Fruit fly (Drosophila melanogaster): ENCODE results near the gene Mgat2.

Gene Mgat2

DNA sequence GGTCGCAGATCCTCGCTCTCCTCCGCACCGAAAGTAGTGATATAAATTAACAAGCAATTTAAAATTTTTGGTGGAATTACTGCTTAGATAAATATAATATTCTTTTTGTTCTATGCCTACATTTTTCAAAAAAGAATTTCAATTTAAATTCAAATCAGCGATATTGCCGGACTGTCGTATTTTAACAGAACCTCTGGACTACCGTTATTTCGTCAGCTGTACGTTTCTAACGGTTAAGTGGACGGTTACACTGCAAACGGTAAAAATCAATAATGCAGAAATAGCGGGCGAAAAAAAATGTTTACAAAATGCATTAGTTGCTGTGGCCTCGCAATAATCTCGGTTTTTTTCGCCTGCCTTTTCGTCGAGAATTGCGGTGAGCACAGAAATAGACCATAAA lies 21.7 kb downstream of the Mgat2 start, which contains the start of gene Tace:
Gene Tace (plus strand): TSS at position 245 of the 400 bp plus-strand sequence.
- TF ChIP-seq chinmo (GFP tag; IDR thresholded peaks at IDR 0.05; ENCODE audit: partially characterized antibody) (0 out of 4 replicates have a peak, but pooled peaks have one; percentile 20), CG10462 (GFP tag; optimal IDR thresholded peaks at IDR 0.05) (peak; percentile 95), gfzf (GFP tag; optimal IDR thresholded peaks at IDR 0.05) (peak; percentile 67), cg (GFP tag; optimal IDR thresholded peaks at IDR 0.05) (no peak), CG1603 (tag; optimal IDR thresholded peaks at IDR 0.05) (peak; percentile 16), onecut (GFP tag; IDR thresholded peaks at IDR 0.05) (peak; percentile 100), CG9797 (GFP tag; optimal IDR thresholded peaks at IDR 0.05) (peak; percentile 15), Trl (optimal IDR thresholded peaks at IDR 0.05) (no peak), Trl (GFP tag; optimal IDR thresholded peaks at IDR 0.05) (no peak), E2f2 (GFP tag; IDR thresholded peaks at IDR 0.05) (peak; percentile 68), CG9437 (GFP tag; optimal IDR thresholded peaks at IDR 0.05) (no peak), Elba2 (GFP tag; optimal IDR thresholded peaks at IDR 0.05) (peak; percentile 85), nerfin-1 (tag; optimal IDR thresholded peaks at IDR 0.05) (peak; percentile 30), insv (GFP tag; optimal IDR thresholded peaks at IDR 0.05) (peak in 1 of 2 experiments; percentile 96), trem (tag; optimal IDR thresholded peaks at IDR 0.05) (peak; percentile 31), zf30C (GFP tag; optimal IDR thresholded peaks at IDR 0.05) (peak; percentile 7), zen (tag; optimal IDR thresholded peaks at IDR 0.05) (peak; percentile 48), YL-1 (GFP tag; optimal IDR thresholded peaks at IDR 0.05) (peak; percentile 5), MESR4 (GFP tag; optimal IDR thresholded peaks at IDR 0.05) (peak; percentile 39), pzg (GFP tag; optimal IDR thresholded peaks at IDR 0.05) (peak; percentile 44), Myb (GFP tag; optimal IDR thresholded peaks at IDR 0.05) (peak; percentile 76), crol (GFP tag; IDR thresholded peaks at IDR 0.05) (no peak), Dp (GFP tag; optimal IDR thresholded peaks at IDR 0.05) (peak; percentile 66), crp (GFP tag; optimal IDR thresholded peaks at IDR 0.05) (peak in 1 of 2 experiments; percentile 36), BEAF-32 (GFP tag; optimal IDR thresholded peaks at IDR 0.05) (peak; percentile 7), CG17829 (tag; optimal IDR thresholded peaks at IDR 0.05) (no peak), h (optimal IDR thresholded peaks at IDR 0.05) (no peak)

DNA sequence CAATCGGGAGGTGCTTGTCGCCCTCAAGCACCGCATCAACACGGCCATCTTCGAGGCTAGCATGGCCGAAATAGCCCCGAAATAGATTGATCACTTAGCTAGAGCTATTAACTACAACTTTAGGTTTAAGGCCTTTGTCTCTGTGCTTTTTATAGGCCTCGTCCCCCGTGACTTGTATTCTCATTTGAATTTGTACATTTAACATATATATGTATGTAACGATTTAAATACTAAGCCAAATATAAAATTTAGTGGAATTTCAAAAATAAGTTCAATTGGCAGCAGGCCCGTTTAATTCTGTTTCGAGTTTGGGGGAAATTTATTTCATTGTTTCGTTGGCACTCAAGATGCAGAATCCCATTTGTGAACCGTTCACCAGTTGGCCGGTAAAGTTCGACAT lies 22.5 kb downstream of the Mgat2 start, which contains the start of gene CG34298:
Gene CG34298 (plus strand): TSS at position 301 of the 400 bp plus-strand sequence.
- TF ChIP-seq CG7839 (tag; optimal IDR thresholded peaks at IDR 0.05), result no peak
- no peak for TF ChIP-seq CG3726 (GFP tag; IDR thresholded peaks at IDR 0.05)
- TF ChIP-seq Gsc (GFP tag; IDR thresholded peaks at IDR 0.05), result no peak
- no peak for TF ChIP-seq CG17361 (GFP tag; IDR thresholded peaks at IDR 0.05)
- TF ChIP-seq prd (optimal IDR thresholded peaks at IDR 0.05), result no peak
- no peak for TF ChIP-seq prd (GFP tag; IDR thresholded peaks at IDR 0.05)
- no peak for TF ChIP-seq btn (GFP tag; optimal IDR thresholded peaks at IDR 0.05)
- no peak for TF ChIP-seq ranshi (GFP tag; IDR thresholded peaks at IDR 0.05)
- TF ChIP-seq sisA (GFP tag; IDR thresholded peaks at IDR 0.05), result no peak

DNA sequence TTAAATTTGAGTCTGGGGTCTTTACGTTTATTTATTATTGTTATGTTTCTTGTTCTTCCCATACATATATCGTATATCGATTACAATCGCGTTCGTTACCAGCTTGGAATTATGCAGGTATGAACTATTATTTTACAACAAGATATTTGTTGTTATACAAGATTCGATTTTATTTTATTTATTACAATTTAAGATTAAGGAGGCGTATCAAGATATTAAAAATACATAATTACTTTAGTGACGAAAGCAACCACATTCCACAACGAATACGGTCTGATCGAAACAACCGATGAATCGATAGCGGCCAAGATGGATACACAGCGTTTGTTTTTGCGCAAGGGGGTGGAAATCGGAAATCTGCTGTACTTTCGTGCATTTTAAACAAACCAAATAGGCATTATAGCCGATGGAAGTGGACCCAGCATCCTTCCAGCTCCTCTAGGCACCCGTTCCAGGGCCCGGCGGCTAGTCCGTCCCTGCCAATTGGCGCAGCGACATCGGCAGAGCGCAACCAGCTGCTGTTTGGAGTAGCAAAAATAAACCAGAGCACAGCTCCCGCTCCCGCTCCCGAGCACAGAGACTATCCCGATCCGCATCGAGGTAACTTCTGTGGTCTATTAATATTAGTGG lies 24.3 kb downstream of the Mgat2 start, which contains the start of the genes CG15525 and CG11504:
Gene CG15525 (minus strand): TSS at position 70 of the 630 bp plus-strand sequence.
Gene CG11504 (plus strand): TSS at position 294 of the 630 bp plus-strand sequence.
- TF ChIP-seq CG34376 (GFP tag; optimal IDR thresholded peaks at IDR 0.05) (no peak), danr (GFP tag; IDR thresholded peaks at IDR 0.05) (peak; percentile 13; the same call in 1 of the 2 replicates), CG17385 (GFP tag; optimal IDR thresholded peaks at IDR 0.05) (peak; percentile 92), CG7372 (GFP tag; IDR thresholded peaks at IDR 0.05) (no peak), lmd (GFP tag; IDR thresholded peaks at IDR 0.05) (0 out of 2 replicates have a peak, but pooled peaks have one; percentile 33), Nf-YB (GFP tag; optimal IDR thresholded peaks at IDR 0.05) (no peak), az2 (GFP tag; optimal IDR thresholded peaks at IDR 0.05) (peak; percentile 51), her (GFP tag; optimal IDR thresholded peaks at IDR 0.05) (no peak), psq (GFP tag; optimal IDR thresholded peaks at IDR 0.05) (no peak), Fer1 (GFP tag; optimal IDR thresholded peaks at IDR 0.05) (no peak), kah (GFP tag; optimal IDR thresholded peaks at IDR 0.05) (no peak), lilli (GFP tag; optimal IDR thresholded peaks at IDR 0.05) (peak; percentile 68), CG42726 (GFP tag; IDR thresholded peaks at IDR 0.05; ENCODE audit: partially characterized antibody) (peak; percentile 41; the same call in 1 of the 2 replicates), CG13775 (GFP tag; optimal IDR thresholded peaks at IDR 0.05) (peak; percentile 65)

All from whole organism, embryonic.